Fruit fly (Drosophila melanogaster) whole organism, adult: Measurements from ENCODE around the gene CG34163.

ENCODE experiments used
- CG11617 ChIP-seq: fragments of 200-800 bp; sonication (Bioruptor generic); optimal IDR thresholded peaks from 2 replicates; lab custom pipeline; 2017; ENCODE audit warnings: mild to moderate bottlenecking, missing biosample characterization, missing genetic modification reagents, missing genetic modification characterization
- CG33017 ChIP-seq: fragments of 200-800 bp; sonication (Bioruptor generic); optimal IDR thresholded peaks from 2 replicates; lab custom pipeline; 2018; ENCODE audit warnings: missing biosample characterization, mild to moderate bottlenecking, missing genetic modification characterization, moderate library complexity
- CG5204 ChIP-seq: fragments of 200-800 bp; sonication (Bioruptor generic); optimal IDR thresholded peaks from 2 replicates; lab custom pipeline; 2016; ENCODE audit warnings: missing biosample characterization, missing genetic modification characterization
- CG7045 ChIP-seq: fragments of 200-800 bp; sonication (Bioruptor generic); optimal IDR thresholded peaks from 2 replicates; lab custom pipeline; 2017; ENCODE audit warnings: missing biosample characterization, mild to moderate bottlenecking, missing genetic modification characterization
- CG7101 ChIP-seq: fragments of 200-800 bp; sonication (Bioruptor generic); optimal IDR thresholded peaks from 2 replicates; lab custom pipeline; 2018; ENCODE audit warnings: missing biosample characterization, mild to moderate bottlenecking, missing genetic modification characterization, moderate library complexity
- bab1 ChIP-seq: fragments of 200-800 bp; sonication (Bioruptor generic); optimal IDR thresholded peaks from 3 replicates; lab custom pipeline; 2019; ENCODE audit warnings: missing biosample characterization, mild to moderate bottlenecking, missing genetic modification characterization, moderate library complexity
- kay ChIP-seq: fragments of 200-800 bp; sonication (Bioruptor generic); peaks from one replicate; lab custom pipeline; 2016; ENCODE audit warnings: missing biosample characterization, missing genetic modification characterization, borderline replicate concordance
- ovo ChIP-seq: fragments of 200-800 bp; sonication (Bioruptor generic); optimal IDR thresholded peaks from 2 replicates; lab custom pipeline; 2016; ENCODE audit warnings: missing biosample characterization, missing genetic modification characterization
- pad ChIP-seq: fragments of 200-800 bp; sonication (Bioruptor generic); optimal IDR thresholded peaks from 3 replicates; lab custom pipeline; 2017; ENCODE audit warnings: missing biosample characterization, missing genetic modification characterization, mild to moderate bottlenecking, moderate library complexity, missing genetic modification reagents
- toe ChIP-seq: fragments of 200-800 bp; sonication (Bioruptor generic); optimal IDR thresholded peaks from 2 replicates; lab custom pipeline; 2016; ENCODE audit warnings: missing biosample characterization, missing genetic modification characterization

DNA sequence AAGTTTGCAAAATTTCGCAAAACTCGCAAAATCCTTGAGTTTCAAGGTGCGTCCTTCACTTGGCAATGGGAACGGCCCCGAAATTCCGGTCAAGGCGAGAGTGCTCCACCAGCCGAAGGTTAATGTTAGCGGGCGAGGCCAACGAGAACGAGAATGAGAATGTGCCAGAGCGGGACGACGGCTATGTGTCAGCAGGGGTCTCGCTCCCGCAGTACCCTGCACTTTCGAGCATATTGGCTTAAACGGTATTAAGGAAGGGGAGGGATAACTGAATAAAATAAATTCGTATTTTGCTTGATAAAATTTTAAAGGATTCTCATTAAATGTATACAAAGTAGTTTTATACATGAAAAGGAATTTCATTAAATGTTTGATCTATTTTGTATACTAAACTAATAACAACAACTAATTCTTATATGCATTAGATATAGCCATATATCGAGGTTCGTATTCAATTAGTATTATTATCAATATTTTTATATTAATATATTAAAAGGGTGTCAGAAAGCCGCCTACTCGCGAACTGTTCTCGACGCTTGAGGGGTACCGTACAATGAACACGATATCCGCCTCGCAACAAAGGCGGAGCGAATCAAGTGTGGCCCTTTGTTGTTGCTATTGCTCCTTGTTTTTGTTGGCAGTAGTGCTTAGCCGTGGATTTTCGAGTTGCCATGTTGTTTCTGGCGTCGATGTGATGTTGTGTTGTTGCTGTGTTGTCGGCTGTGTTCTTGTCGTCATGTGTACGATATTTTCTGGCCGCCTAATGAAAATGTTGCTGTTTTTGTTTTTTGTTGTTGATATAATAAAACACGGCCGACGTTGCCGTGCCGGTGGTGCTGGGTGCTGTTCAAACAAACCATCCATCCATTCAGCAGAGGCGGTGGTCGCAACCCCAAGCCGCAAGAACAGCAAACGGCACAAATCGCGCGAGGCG lies 18.6 kb downstream of the CG34163 start:
- TF ChIP-seq CG11617 (GFP tag; lab: Kevin White, UChicago): peak; percentile 90
- peak; percentile 72 for TF ChIP-seq CG5204
- peak; percentile 94 for TF ChIP-seq CG33017 (tag; lab: Kevin White, UChicago)
- TF ChIP-seq bab1 (GFP tag; lab: Kevin White, UChicago): peak; percentile 80
- peak; percentile 79 for TF ChIP-seq toe (GFP tag; lab: Kevin White, UChicago)
- peak; percentile 98 for TF ChIP-seq pad (GFP tag; lab: Kevin White, UChicago)
- TF ChIP-seq CG7045 (GFP tag; lab: Kevin White, UChicago): peak; percentile 87
- TF ChIP-seq CG7101: peak; percentile 86
- peak; percentile 68 for TF ChIP-seq ovo
- TF ChIP-seq kay: peak; percentile 93
